Worm (Caenorhabditis elegans): Measurements from ENCODE around the gene trmt-10C.2.

The trmt-10C.2 gene

ce11 chrIII:6358704-6359103 lies 12.6 kb downstream of the trmt-10C.2 start:
- TF ChIP-seq elt-3 (tag; optimal IDR thresholded peaks at IDR 0.05) (peak in 2 of 6 experiments; percentile 15 to 17), lin-14 (GFP tag; optimal IDR thresholded peaks at IDR 0.05) (peak; percentile 53), blmp-1 (tag; optimal IDR thresholded peaks at IDR 0.05) (peak; percentile 94), efl-1 (optimal IDR thresholded peaks at IDR 0.05) (no peak), efl-1 (GFP tag; optimal IDR thresholded peaks at IDR 0.05 in 1 of 2) (peak in 1 of 2 experiments; percentile 6), nhr-47 (tag; optimal IDR thresholded peaks at IDR 0.05) (no peak), snu-23 (GFP tag; optimal IDR thresholded peaks at IDR 0.05) (peak; percentile 30)

ce11 chrIII:6359171-6359854 lies 13.2 kb downstream of the trmt-10C.2 start:
- TF ChIP-seq nhr-85 (tag) (peak; percentile 70), pag-3 (tag; optimal IDR thresholded peaks at IDR 0.05; ENCODE audit: borderline replicate concordance, insufficient read depth) (peak; percentile 27), lin-14 (GFP tag; optimal IDR thresholded peaks at IDR 0.05) (peak; percentile 21), dsc-1 (tag; optimal IDR thresholded peaks at IDR 0.05) (peak; percentile 53), C34B4.2 (tag; optimal IDR thresholded peaks at IDR 0.05) (no peak), egl-27 (tag; optimal IDR thresholded peaks at IDR 0.05) (no peak), lin-35 (GFP tag; optimal IDR thresholded peaks at IDR 0.05) (peak in 1 of 2 experiments; percentile 5), fkh-4 (tag; optimal IDR thresholded peaks at IDR 0.05; ENCODE audit: borderline replicate concordance) (peak; percentile 27), unc-130 (tag; optimal IDR thresholded peaks at IDR 0.05) (no peak), blmp-1 (tag; optimal IDR thresholded peaks at IDR 0.05) (peak; percentile 83), rnt-1 (tag; optimal IDR thresholded peaks at IDR 0.05) (peak; percentile 12), mdl-1 (tag; optimal IDR thresholded peaks at IDR 0.05) (peak in 1 of 2 experiments; percentile 16), nhr-19 (GFP tag; conservative IDR thresholded peaks at IDR 0.05) (0 out of 2 replicates have a peak, but pooled peaks have one; percentile 5), pqm-1 (tag; optimal IDR thresholded peaks at IDR 0.05) (no peak), efl-1 (optimal IDR thresholded peaks at IDR 0.05) (no peak), efl-1 (GFP tag; optimal IDR thresholded peaks at IDR 0.05 in 1 of 2) (peak in 1 of 2 experiments; percentile 82)

- TF ChIP-seq unc-130 (tag; optimal IDR thresholded peaks at IDR 0.05) (peak; percentile 65), nhr-19 (GFP tag; conservative IDR thresholded peaks at IDR 0.05) (peak; percentile 73), mdl-1 (tag; optimal IDR thresholded peaks at IDR 0.05) (peak in 1 of 2 experiments; percentile 85), swsn-7 (tag; optimal IDR thresholded peaks at IDR 0.05) (peak; percentile 2), tbx-2 (tag; optimal IDR thresholded peaks at IDR 0.05) (peak; percentile 42), egl-27 (tag; optimal IDR thresholded peaks at IDR 0.05) (peak in 1 of 2 experiments; percentile 1), nhr-47 (tag; optimal IDR thresholded peaks at IDR 0.05) (peak; percentile 55), nhr-85 (tag) (peak; percentile 97), lin-14 (GFP tag; optimal IDR thresholded peaks at IDR 0.05) (peak; percentile 91), sptf-1 (tag; optimal IDR thresholded peaks at IDR 0.05) (no peak), snu-23 (GFP tag; optimal IDR thresholded peaks at IDR 0.05) (peak; percentile 74), F16B12.6 (tag; optimal IDR thresholded peaks at IDR 0.05) (no peak), nhr-28 (tag; optimal IDR thresholded peaks at IDR 0.05) (no peak), efl-3 (GFP tag; optimal IDR thresholded peaks at IDR 0.05) (no peak), lir-3 (tag; optimal IDR thresholded peaks at IDR 0.05; ENCODE audit: poor library complexity) (peak; percentile 26), pax-3 (tag; optimal IDR thresholded peaks at IDR 0.05) (no peak), rnt-1 (tag; optimal IDR thresholded peaks at IDR 0.05) (peak; percentile 84), dsc-1 (tag; optimal IDR thresholded peaks at IDR 0.05) (peak; percentile 57), nhr-20 (tag; optimal IDR thresholded peaks at IDR 0.05) (peak; percentile 80), efl-1 (optimal IDR thresholded peaks at IDR 0.05) (peak; percentile 3 to 28), efl-1 (GFP tag; optimal IDR thresholded peaks at IDR 0.05 in 1 of 2) (peak in 1 of 2 experiments; percentile 93), Y116A8C.19 (tag; optimal IDR thresholded peaks at IDR 0.05; ENCODE audit: borderline replicate concordance) (no peak), lin-35 (GFP tag; optimal IDR thresholded peaks at IDR 0.05) (peak; percentile 28 to 58), unc-86 (tag; optimal IDR thresholded peaks at IDR 0.05) (no peak), blmp-1 (tag; optimal IDR thresholded peaks at IDR 0.05) (peak; percentile 61), snpc-4 (tag; optimal IDR thresholded peaks at IDR 0.05) (no peak), lin-13 (GFP tag; optimal IDR thresholded peaks at IDR 0.05) (peak; percentile 50), dpl-1 (GFP tag; optimal IDR thresholded peaks at IDR 0.05) (peak in 1 of 3 experiments; percentile 28), grh-1 (GFP tag; IDR thresholded peaks at IDR 0.05) (peak; percentile 54; the same call in 1 of the 2 replicates), elt-3 (tag; optimal IDR thresholded peaks at IDR 0.05) (peak in 1 of 6 experiments; percentile 3), hpl-2 (GFP tag; optimal IDR thresholded peaks at IDR 0.05) (no peak), nhr-71 (tag; optimal IDR thresholded peaks at IDR 0.05) (peak; percentile 92), lin-39 (tag; optimal IDR thresholded peaks at IDR 0.05) (peak; percentile 66), lsy-2 (tag; optimal IDR thresholded peaks at IDR 0.05) (peak; percentile 53 to 65)
These were observed 14.0 kb downstream of the trmt-10C.2 start for ce11 chrIII:6360114-6360513.
